Worm (Caenorhabditis elegans): ENCODE data around the gene fbxb-107.

DNA sequence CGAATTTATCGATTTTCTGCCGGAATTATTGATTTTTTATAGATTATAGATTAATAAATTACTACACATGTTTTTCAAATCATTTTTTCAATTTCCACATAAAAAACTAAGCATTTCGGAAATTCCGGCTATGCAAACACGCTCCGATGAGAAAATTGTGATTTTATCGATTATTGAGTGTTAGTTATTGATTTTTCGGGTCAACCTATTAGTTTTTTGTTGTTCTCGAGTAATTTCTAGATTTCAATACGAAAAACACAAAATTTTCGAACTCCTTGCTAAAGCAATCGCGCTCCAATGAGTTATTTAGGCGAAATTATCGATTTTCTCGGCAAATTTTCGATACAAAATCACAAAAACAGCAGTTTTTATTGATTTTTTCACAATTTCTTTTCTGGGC is 36.8 kb downstream of the fbxb-107 start:
- TF ChIP-seq nhr-23 (tag; optimal IDR thresholded peaks at IDR 0.05) (no peak), unc-62 (GFP tag; optimal IDR thresholded peaks at IDR 0.05) (no peak), lin-11 (tag; optimal IDR thresholded peaks at IDR 0.05) (no peak)
